Worm (Caenorhabditis elegans): ENCODE measurements around the gene R05G6.10.

- TF ChIP-seq W03F9.2 (tag; optimal IDR thresholded peaks at IDR 0.05), result no peak
- TF ChIP-seq him-1 (tag; optimal IDR thresholded peaks at IDR 0.05), result no peak
Observed at ce11 chrIV:7543662-7544061, 1.3 kb upstream of the R05G6.10 start.

Data from whole organism, L4/young adult.